Fruit fly (Drosophila melanogaster): ENCODE data around the gene Hph.

The Hph gene

dm6 chr3R:5216308-5216765, 40.5 kb upstream of the Hph start:
- TF ChIP-seq psq (optimal IDR thresholded peaks at IDR 0.05) (no peak), Dll (optimal IDR thresholded peaks at IDR 0.05) (no peak), EcR (GFP tag; optimal IDR thresholded peaks at IDR 0.05) (no peak), usp (GFP tag; optimal IDR thresholded peaks at IDR 0.05) (no peak), pan (optimal IDR thresholded peaks at IDR 0.05) (no peak), CG8478 (optimal IDR thresholded peaks at IDR 0.05) (no peak)

- no peak for TF ChIP-seq pan (optimal IDR thresholded peaks at IDR 0.05)
- no peak for TF ChIP-seq psq (optimal IDR thresholded peaks at IDR 0.05)
- no peak for TF ChIP-seq EcR (GFP tag; optimal IDR thresholded peaks at IDR 0.05)
- TF ChIP-seq Dll (optimal IDR thresholded peaks at IDR 0.05), result no peak
- no peak for TF ChIP-seq CG8478 (optimal IDR thresholded peaks at IDR 0.05)
- TF ChIP-seq usp (GFP tag; optimal IDR thresholded peaks at IDR 0.05), result no peak
These were observed 39.5 kb upstream of the Hph start, which contains the start of gene cno for dm6 chr3R:5217278-5217714. TSS of gene cno (minus strand) at chr3R:5217456.

dm6 chr3R:5219466-5219865, 37.4 kb upstream of the Hph start, which contains the start of the genes Prosbeta2R2 and CG1116:
TSS of gene Prosbeta2R2 (minus strand) at chr3R:5219528.
TSS of gene CG1116 (plus strand) at chr3R:5219657.
- no peak for TF ChIP-seq Dll (optimal IDR thresholded peaks at IDR 0.05)
- no peak for TF ChIP-seq psq (optimal IDR thresholded peaks at IDR 0.05)
- TF ChIP-seq pan (optimal IDR thresholded peaks at IDR 0.05), result no peak
- TF ChIP-seq CG8478 (optimal IDR thresholded peaks at IDR 0.05), result no peak
- TF ChIP-seq EcR (GFP tag; optimal IDR thresholded peaks at IDR 0.05), result no peak
- TF ChIP-seq usp (GFP tag; optimal IDR thresholded peaks at IDR 0.05), result no peak

dm6 chr3R:5223135-5223534, 33.7 kb upstream of the Hph start, which contains the start of gene CG2604:
TSS of gene CG2604 (minus strand) at chr3R:5223365.
- no peak for TF ChIP-seq Dll (optimal IDR thresholded peaks at IDR 0.05)
- TF ChIP-seq usp (GFP tag; optimal IDR thresholded peaks at IDR 0.05), result no peak
- no peak for TF ChIP-seq CG8478 (optimal IDR thresholded peaks at IDR 0.05)
- TF ChIP-seq pan (optimal IDR thresholded peaks at IDR 0.05), result no peak

- no peak for TF ChIP-seq EcR (GFP tag; optimal IDR thresholded peaks at IDR 0.05)
- TF ChIP-seq usp (GFP tag; optimal IDR thresholded peaks at IDR 0.05), result no peak
- no peak for TF ChIP-seq Dll (optimal IDR thresholded peaks at IDR 0.05)
- no peak for TF ChIP-seq pan (optimal IDR thresholded peaks at IDR 0.05)
- no peak for TF ChIP-seq CG8478 (optimal IDR thresholded peaks at IDR 0.05)
- TF ChIP-seq psq (optimal IDR thresholded peaks at IDR 0.05), result no peak
These were observed 33.0 kb upstream of the Hph start, which contains the start of gene CG14664 for dm6 chr3R:5223839-5224238. TSS of gene CG14664 (plus strand) at chr3R:5224139.

- TF ChIP-seq psq (optimal IDR thresholded peaks at IDR 0.05), result no peak
- TF ChIP-seq pan (optimal IDR thresholded peaks at IDR 0.05), result no peak
- TF ChIP-seq Dll (optimal IDR thresholded peaks at IDR 0.05), result no peak
- no peak for TF ChIP-seq CG8478 (optimal IDR thresholded peaks at IDR 0.05)
These were observed 30.8 kb upstream of the Hph start, which contains the start of gene Vps37B for dm6 chr3R:5226025-5226424. TSS of gene Vps37B (plus strand) at chr3R:5226158.

- TF ChIP-seq psq (optimal IDR thresholded peaks at IDR 0.05) (no peak), EcR (GFP tag; optimal IDR thresholded peaks at IDR 0.05) (no peak), Dll (optimal IDR thresholded peaks at IDR 0.05) (no peak), usp (GFP tag; optimal IDR thresholded peaks at IDR 0.05) (no peak), pan (optimal IDR thresholded peaks at IDR 0.05) (no peak), CG8478 (optimal IDR thresholded peaks at IDR 0.05) (no peak)
These were observed 27.4 kb upstream of the Hph start for dm6 chr3R:5229458-5229857.

- TF ChIP-seq psq (optimal IDR thresholded peaks at IDR 0.05), result no peak
These were observed 25.2 kb upstream of the Hph start for dm6 chr3R:5231383-5232196.

- TF ChIP-seq CG8478 (optimal IDR thresholded peaks at IDR 0.05) (no peak), pan (optimal IDR thresholded peaks at IDR 0.05) (no peak), usp (GFP tag; optimal IDR thresholded peaks at IDR 0.05) (no peak)
These were observed 24.6 kb upstream of the Hph start, which contains the start of the genes Kat60 and Mms19 for dm6 chr3R:5232197-5232607. TSS of gene Kat60 (minus strand) at chr3R:5232209. TSS of gene Mms19 (plus strand) at chr3R:5232543.

- no peak for TF ChIP-seq pan (optimal IDR thresholded peaks at IDR 0.05)
- no peak for TF ChIP-seq EcR (GFP tag; optimal IDR thresholded peaks at IDR 0.05)
- TF ChIP-seq usp (GFP tag; optimal IDR thresholded peaks at IDR 0.05), result no peak
- TF ChIP-seq psq (optimal IDR thresholded peaks at IDR 0.05), result no peak
- TF ChIP-seq CG8478 (optimal IDR thresholded peaks at IDR 0.05), result no peak
- TF ChIP-seq Dll (optimal IDR thresholded peaks at IDR 0.05), result no peak
These were observed 19.6 kb upstream of the Hph start, which contains the start of gene rtp for dm6 chr3R:5237215-5237614. TSS of gene rtp (minus strand) at chr3R:5237315.

- TF ChIP-seq pan (optimal IDR thresholded peaks at IDR 0.05), result no peak
- no peak for TF ChIP-seq Dll (optimal IDR thresholded peaks at IDR 0.05)
- no peak for TF ChIP-seq usp (GFP tag; optimal IDR thresholded peaks at IDR 0.05)
These were observed 16.1 kb upstream of the Hph start, which contains the start of gene CG33293 for dm6 chr3R:5240721-5241120. TSS of gene CG33293 (minus strand) at chr3R:5240735.

- TF ChIP-seq Dll (optimal IDR thresholded peaks at IDR 0.05), result no peak
These were observed 9.9 kb upstream of the Hph start for dm6 chr3R:5246950-5247349.

- TF ChIP-seq EcR (GFP tag; optimal IDR thresholded peaks at IDR 0.05) (no peak), CG8478 (optimal IDR thresholded peaks at IDR 0.05) (no peak), pan (optimal IDR thresholded peaks at IDR 0.05) (no peak), Dll (optimal IDR thresholded peaks at IDR 0.05) (no peak), psq (optimal IDR thresholded peaks at IDR 0.05) (no peak), usp (GFP tag; optimal IDR thresholded peaks at IDR 0.05) (no peak)
These were observed 7.5 kb upstream of the Hph start for dm6 chr3R:5249308-5249707.

All from whole organism.